Fruit fly (Drosophila melanogaster): ENCODE data around the gene wls.

DNA sequence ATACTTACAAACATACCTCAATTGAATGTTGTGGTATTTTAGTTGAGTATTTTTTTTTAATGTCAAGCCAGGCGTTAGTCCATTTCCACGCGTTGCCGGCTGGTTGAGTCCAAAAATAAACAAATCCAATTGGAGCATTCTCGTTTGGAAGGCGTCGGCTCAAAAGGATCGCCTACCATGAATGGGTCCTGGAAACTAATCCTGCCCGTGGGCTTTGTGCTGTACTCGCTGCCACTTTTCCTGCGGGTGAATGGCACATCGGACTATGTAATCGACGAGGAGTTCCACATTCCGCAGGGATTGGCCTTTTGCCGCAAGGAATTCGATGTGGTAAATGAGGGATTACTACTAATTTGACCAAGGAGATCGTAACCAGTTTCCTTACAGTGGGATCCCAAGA lies 4.5 kb downstream of the wls start, which contains the start of gene Alg10:
- TF ChIP-seq CG12605 (GFP tag; IDR thresholded peaks at IDR 0.05) = no peak
- TF ChIP-seq CG34367 (tag; optimal IDR thresholded peaks at IDR 0.05) = no peak
- TF ChIP-seq CG10348 (GFP tag; IDR thresholded peaks at IDR 0.05) = no peak
- TF ChIP-seq CG15710 (tag; optimal IDR thresholded peaks at IDR 0.05) = no peak
- no peak for TF ChIP-seq CG8159 (tag; optimal IDR thresholded peaks at IDR 0.05)
- no peak for TF ChIP-seq gl (tag; optimal IDR thresholded peaks at IDR 0.05)
- TF ChIP-seq EcR (GFP tag; optimal IDR thresholded peaks at IDR 0.05) = no peak
- no peak for TF ChIP-seq CG8301 (tag; optimal IDR thresholded peaks at IDR 0.05)
- no peak for TF ChIP-seq Ets98B (GFP tag; IDR thresholded peaks at IDR 0.05)

Measured in whole organism, pupa.